Worm (Caenorhabditis elegans) whole organism, young adult: ENCODE measurements around the gene F18E9.7.

Source experiments
- B0019.2 ChIP-seq: fragments of 200-800 bp; sonication (Bioruptor generic); conservative IDR thresholded peaks from 2 replicates; pipeline ENCODE4 v1.3.6; 2022; ENCODE audit warnings: missing genetic modification reagents, missing genetic modification characterization, missing compliant biosample characterization
- B0336.3 ChIP-seq: fragments of 200-800 bp; sonication (Bioruptor generic); IDR thresholded peaks from 2 replicates; pipeline ENCODE4 v1.3.6; 2022; ENCODE audit warnings: missing genetic modification characterization, missing compliant biosample characterization
- C06A6.2 ChIP-seq: fragments of 200-800 bp; sonication (Bioruptor generic); conservative IDR thresholded peaks from 2 replicates; pipeline ENCODE4 v1.3.6; 2022; ENCODE audit warnings: missing genetic modification characterization, missing compliant biosample characterization
- F22D6.2 ChIP-seq: sonication (generic microtip); optimal IDR thresholded peaks from 2 replicates; lab custom pipeline; 2016; ENCODE audit warnings: mild to moderate bottlenecking, missing genetic modification characterization, missing compliant biosample characterization
- F23B12.7 ChIP-seq: sonication (generic microtip); optimal IDR thresholded peaks from 2 replicates; lab custom pipeline; 2017; ENCODE audit warnings: missing genetic modification characterization, mild to moderate bottlenecking, missing compliant biosample characterization, antibody characterized with exemption, moderate library complexity; ENCODE audit not compliant: insufficient read depth
- F37B4.10 ChIP-seq: fragments of 200-800 bp; sonication (Bioruptor generic); IDR thresholded peaks from 2 replicates; pipeline ENCODE4 v1.3.6; 2022; ENCODE audit warnings: missing genetic modification characterization, missing compliant biosample characterization
- K11D2.4 ChIP-seq: fragments of 200-800 bp; sonication (Bioruptor generic); IDR thresholded peaks from 2 replicates; pipeline ENCODE4 v1.3.6; 2022; ENCODE audit warnings: missing genetic modification reagents, missing genetic modification characterization, missing compliant biosample characterization
- T07F8.4 ChIP-seq: sonication (generic microtip); optimal IDR thresholded peaks from 2 replicates; lab custom pipeline; 2016; ENCODE audit warnings: mild to moderate bottlenecking, missing genetic modification characterization, moderate library complexity, missing compliant biosample characterization
- aptf-2 ChIP-seq: fragments of 200-800 bp; sonication (Bioruptor generic); conservative IDR thresholded peaks from 2 replicates; pipeline ENCODE4 v1.3.6; 2022; ENCODE audit warnings: missing genetic modification reagents, missing genetic modification characterization, missing compliant biosample characterization
- atf-7 ChIP-seq: sonication (generic microtip); optimal IDR thresholded peaks from 2 replicates; lab custom pipeline; 2017; ENCODE audit warnings: mild to moderate bottlenecking, missing genetic modification characterization, missing compliant biosample characterization
- athp-1 ChIP-seq: sonication (generic microtip); optimal IDR thresholded peaks from 2 replicates; lab custom pipeline; 2017; ENCODE audit warnings: mild to moderate bottlenecking, missing genetic modification characterization, missing compliant biosample characterization
- attf-5 ChIP-seq: fragments of 200-800 bp; sonication (Bioruptor generic); optimal IDR thresholded peaks from 2 replicates; lab custom pipeline; 2018; ENCODE audit warnings: mild to moderate bottlenecking, missing genetic modification characterization, missing compliant biosample characterization
- ccch-3 ChIP-seq: fragments of 200-800 bp; sonication (Bioruptor generic); optimal IDR thresholded peaks from 2 replicates; lab custom pipeline; 2018; ENCODE audit warnings: mild to moderate bottlenecking, missing genetic modification characterization, missing compliant biosample characterization
- cebp-1 ChIP-seq, 2 experiments: fragments of 200-800 bp in 1 of 2; sonication (Bioruptor generic) in 1 of 2; sonication (generic microtip) in 1 of 2; IDR thresholded peaks in 1 of 2; optimal IDR thresholded peaks in 1 of 2; 2 replicates each; pipeline versions ENCODE4 v1.3.6 to Lab custom; 2017 to 2022; ENCODE audit warnings: missing compliant biosample characterization in 2 of 2, missing genetic modification characterization in 2 of 2, mild to moderate bottlenecking in 1 of 2, missing genetic modification reagents in 1 of 2, moderate library complexity in 1 of 2
- ceh-27 ChIP-seq: fragments of 200-800 bp; sonication (Bioruptor generic); optimal IDR thresholded peaks from 2 replicates; lab custom pipeline; 2018; ENCODE audit warnings: mild to moderate bottlenecking, missing genetic modification characterization, moderate library complexity, missing compliant biosample characterization
- ceh-79 ChIP-seq: sonication (generic microtip); optimal IDR thresholded peaks from 2 replicates; lab custom pipeline; 2017; ENCODE audit warnings: mild to moderate bottlenecking, missing genetic modification characterization, missing compliant biosample characterization
- ceh-91 ChIP-seq: fragments of 200-800 bp; sonication (Bioruptor generic); IDR thresholded peaks from 2 replicates; pipeline ENCODE4 v1.3.6; 2022; ENCODE audit warnings: missing genetic modification reagents, missing genetic modification characterization, missing compliant biosample characterization
- chd-7 ChIP-seq: sonication (generic microtip); optimal IDR thresholded peaks from 2 replicates; lab custom pipeline; 2016; ENCODE audit warnings: mild to moderate bottlenecking, missing genetic modification characterization, moderate library complexity, missing compliant biosample characterization
- die-1 ChIP-seq: sonication (generic microtip); optimal IDR thresholded peaks from 2 replicates; lab custom pipeline; 2016; ENCODE audit warnings: missing genotype, mild to moderate bottlenecking, missing genetic modification characterization, missing compliant biosample characterization
- dox-1 ChIP-seq: fragments of 200-800 bp; sonication (Bioruptor generic); IDR thresholded peaks from 2 replicates; pipeline ENCODE4 v1.3.6; 2022; ENCODE audit warnings: missing genetic modification reagents, missing genetic modification characterization, missing compliant biosample characterization
- efl-1 ChIP-seq: fragments of 150-350 bp; optimal IDR thresholded peaks from 2 replicates; lab custom pipeline; 2014; ENCODE audit warnings: missing biosample characterization, missing genetic modification reagents, missing genetic modification characterization
- egl-18 ChIP-seq: fragments of 200-800 bp; sonication (Bioruptor generic); IDR thresholded peaks from 2 replicates; pipeline ENCODE4 v1.3.6; 2022; ENCODE audit warnings: missing genetic modification reagents, missing genetic modification characterization, missing compliant biosample characterization
- ets-4 ChIP-seq: fragments of 200-800 bp; sonication (Bioruptor generic); optimal IDR thresholded peaks from 2 replicates; lab custom pipeline; 2018; ENCODE audit warnings: mild to moderate bottlenecking, missing genetic modification characterization, missing compliant biosample characterization
- hlh-26 ChIP-seq: fragments of 200-800 bp; sonication (Bioruptor generic); conservative IDR thresholded peaks from 2 replicates; pipeline ENCODE4 v1.3.6; 2022; ENCODE audit warnings: missing genetic modification reagents, missing genetic modification characterization, missing compliant biosample characterization
- hmg-1.2 ChIP-seq: fragments of 200-800 bp; sonication (Bioruptor generic); IDR thresholded peaks from 2 replicates; pipeline ENCODE4 v1.3.6; 2022; ENCODE audit warnings: missing genetic modification reagents, missing genetic modification characterization, missing compliant biosample characterization
- hmg-20 ChIP-seq: fragments of 200-800 bp; sonication (Bioruptor generic); IDR thresholded peaks from 2 replicates; pipeline ENCODE4 v1.3.6; 2022; ENCODE audit warnings: missing genetic modification reagents, missing genetic modification characterization, missing compliant biosample characterization
- hsf-1 ChIP-seq: fragments of 200-800 bp; sonication (Bioruptor generic); IDR thresholded peaks from 2 replicates; pipeline ENCODE4 v1.3.6; 2022; ENCODE audit warnings: missing genetic modification reagents, missing genetic modification characterization, missing compliant biosample characterization
- lag-1 ChIP-seq: fragments of 200-800 bp; sonication (Bioruptor generic); IDR thresholded peaks from 2 replicates; pipeline ENCODE4 v1.3.6; 2022; ENCODE audit warnings: missing genetic modification reagents, missing genetic modification characterization, missing compliant biosample characterization
- lin-26 ChIP-seq: fragments of 200-800 bp; sonication (Bioruptor generic); IDR thresholded peaks from 2 replicates; pipeline ENCODE4 v1.3.6; 2022; ENCODE audit warnings: missing genetic modification reagents, missing genetic modification characterization, missing compliant biosample characterization
- lin-40 ChIP-seq: sonication (generic microtip); optimal IDR thresholded peaks from 2 replicates; lab custom pipeline; 2016; ENCODE audit warnings: missing genetic modification characterization, mild to moderate bottlenecking, missing compliant biosample characterization, missing genotype, missing genetic modification reagents
- lin-54 ChIP-seq: fragments of 200-800 bp; sonication (Bioruptor generic); optimal IDR thresholded peaks from 2 replicates; lab custom pipeline; 2018; ENCODE audit warnings: mild to moderate bottlenecking, missing genetic modification characterization, missing compliant biosample characterization
- lsl-1 ChIP-seq: fragments of 200-800 bp; sonication (Bioruptor generic); optimal IDR thresholded peaks from 2 replicates; lab custom pipeline; 2018; ENCODE audit warnings: mild to moderate bottlenecking, missing genetic modification characterization, moderate library complexity, missing compliant biosample characterization
- madf-10 ChIP-seq: sonication (generic microtip); optimal IDR thresholded peaks from 2 replicates; lab custom pipeline; 2016; ENCODE audit warnings: mild to moderate bottlenecking, missing genetic modification characterization, missing compliant biosample characterization
- mcd-1 ChIP-seq: fragments of 200-800 bp; sonication (Bioruptor generic); IDR thresholded peaks from 2 replicates; pipeline ENCODE4 v1.3.6; 2022; ENCODE audit warnings: missing genetic modification reagents, missing genetic modification characterization, missing compliant biosample characterization
- nfyb-1 ChIP-seq: fragments of 200-800 bp; sonication (Bioruptor generic); IDR thresholded peaks from 2 replicates; pipeline ENCODE4 v1.3.6; 2022; ENCODE audit warnings: missing genetic modification reagents, missing genetic modification characterization, missing compliant biosample characterization
- nhr-27 ChIP-seq: fragments of 200-800 bp; sonication (Bioruptor generic); optimal IDR thresholded peaks from 2 replicates; lab custom pipeline; 2018; ENCODE audit warnings: mild to moderate bottlenecking, missing genetic modification characterization, moderate library complexity, missing compliant biosample characterization
- nhr-80 ChIP-seq: sonication (generic microtip); optimal IDR thresholded peaks from 2 replicates; lab custom pipeline; 2016; ENCODE audit warnings: missing genetic modification characterization, missing compliant biosample characterization
- sdz-38 ChIP-seq: sonication (generic microtip); optimal IDR thresholded peaks from 2 replicates; lab custom pipeline; 2016; ENCODE audit warnings: missing genotype, missing genetic modification characterization, missing compliant biosample characterization
- snpc-1.1 ChIP-seq: sonication (generic microtip); optimal IDR thresholded peaks from 2 replicates; lab custom pipeline; 2017; ENCODE audit warnings: missing genetic modification characterization, mild to moderate bottlenecking, missing compliant biosample characterization, antibody characterized with exemption, moderate library complexity, missing genotype, missing genetic modification reagents; ENCODE audit not compliant: insufficient read depth
- snpc-3.4 ChIP-seq: sonication (generic microtip); optimal IDR thresholded peaks from 2 replicates; lab custom pipeline; 2017; ENCODE audit warnings: missing genetic modification characterization, mild to moderate bottlenecking, missing compliant biosample characterization, antibody characterized with exemption, moderate library complexity, missing genotype, missing genetic modification reagents
- somi-1 ChIP-seq: fragments of 200-800 bp; sonication (Bioruptor generic); optimal IDR thresholded peaks from 2 replicates; lab custom pipeline; 2018; ENCODE audit warnings: mild to moderate bottlenecking, missing genetic modification characterization, missing compliant biosample characterization
- sptf-2 ChIP-seq: fragments of 200-800 bp; sonication (Bioruptor generic); optimal IDR thresholded peaks from 2 replicates; lab custom pipeline; 2018; ENCODE audit warnings: mild to moderate bottlenecking, missing genetic modification characterization, missing compliant biosample characterization
- tbp1 ChIP-seq: fragments of 200-800 bp; sonication (Bioruptor generic); optimal IDR thresholded peaks from 2 replicates; lab custom pipeline; 2018; ENCODE audit warnings: mild to moderate bottlenecking, missing genetic modification characterization, missing compliant biosample characterization
- unc-62 ChIP-seq: fragments of 150-350 bp; optimal IDR thresholded peaks from 2 replicates; lab custom pipeline; 2014; ENCODE audit warnings: missing biosample characterization, missing genetic modification reagents, missing genetic modification characterization
- ztf-18 ChIP-seq: sonication (generic microtip); optimal IDR thresholded peaks from 2 replicates; lab custom pipeline; 2016; ENCODE audit warnings: missing genotype, mild to moderate bottlenecking, missing genetic modification characterization, missing compliant biosample characterization
- ztf-22 ChIP-seq: fragments of 200-800 bp; sonication (Bioruptor generic); optimal IDR thresholded peaks from 2 replicates; lab custom pipeline; 2018; ENCODE audit warnings: mild to moderate bottlenecking, missing genetic modification characterization, moderate library complexity, missing compliant biosample characterization
- ztf-25 ChIP-seq: fragments of 200-800 bp; sonication (Bioruptor generic); IDR thresholded peaks from 2 replicates; pipeline ENCODE4 v1.3.6; 2022; ENCODE audit warnings: missing genetic modification reagents, missing genetic modification characterization, missing compliant biosample characterization
- ztf-26 ChIP-seq: sonication (generic microtip); optimal IDR thresholded peaks from 2 replicates; lab custom pipeline; 2017; ENCODE audit warnings: missing genetic modification characterization, missing compliant biosample characterization

F18E9.7 gene

ce11 chrX:8550099-8550498 lies 47.4 kb downstream of the F18E9.7 start:
- TF ChIP-seq nfyb-1 (GFP tag; lab: Robert Waterston, UW): 0 out of 2 replicates have a peak, but pooled peaks have one; percentile 60
- no peak for TF ChIP-seq nhr-27
- TF ChIP-seq F22D6.2 (tag; lab: Kevin White, UChicago): peak; percentile 69
- TF ChIP-seq die-1: peak; percentile 26
- peak; percentile 32 for TF ChIP-seq ztf-18 (tag; lab: Kevin White, UChicago)
- no peak for TF ChIP-seq ceh-79 (tag; lab: Kevin White, UChicago)
- peak; percentile 46 for TF ChIP-seq attf-5
- TF ChIP-seq somi-1 (GFP tag; lab: Kevin White, UChicago): peak; percentile 79
- TF ChIP-seq atf-7 (tag; lab: Kevin White, UChicago): peak; percentile 45
- peak; percentile 16 for TF ChIP-seq ztf-22
- TF ChIP-seq lsl-1: no peak
- no peak for TF ChIP-seq ccch-3
- TF ChIP-seq ceh-91 (GFP tag; lab: Robert Waterston, UW): no peak
- TF ChIP-seq nhr-80 (tag; lab: Kevin White, UChicago): peak; percentile 85
- peak; percentile 86 for TF ChIP-seq lin-40 (tag; lab: Kevin White, UChicago)
- TF ChIP-seq ceh-27: peak; percentile 38
- TF ChIP-seq madf-10 (tag; lab: Kevin White, UChicago): peak; percentile 1
- peak; percentile 17 for TF ChIP-seq tbp1 (GFP tag; lab: Kevin White, UChicago)
- no peak for TF ChIP-seq T07F8.4 (tag; lab: Kevin White, UChicago)
- TF ChIP-seq lin-54 (GFP tag; lab: Kevin White, UChicago): no peak
- peak; percentile 38; the same call in 1 of the 2 replicates for TF ChIP-seq lin-26 (GFP tag; lab: Robert Waterston, UW)
- TF ChIP-seq B0336.3 (GFP tag; lab: Robert Waterston, UW): 0 out of 2 replicates have a peak, but pooled peaks have one; percentile 25
- no peak for TF ChIP-seq hsf-1 (GFP tag; lab: Robert Waterston, UW)
- no peak for TF ChIP-seq sdz-38 (tag; lab: Kevin White, UChicago)
- no peak for TF ChIP-seq F37B4.10 (GFP tag; lab: Robert Waterston, UW)
- no peak for TF ChIP-seq F23B12.7
- TF ChIP-seq B0019.2 (GFP tag; lab: Robert Waterston, UW): no peak
- TF ChIP-seq K11D2.4 (GFP tag; lab: Robert Waterston, UW): 0 out of 2 replicates have a peak, but pooled peaks have one; percentile 40
- TF ChIP-seq aptf-2 (GFP tag; lab: Robert Waterston, UW): no peak
- peak; percentile 35; the same call in 1 of the 2 replicates for TF ChIP-seq C06A6.2 (GFP tag; lab: Robert Waterston, UW)
- peak; percentile 40; the same call in 1 of the 2 replicates for TF ChIP-seq hmg-1.2 (GFP tag; lab: Robert Waterston, UW)
- peak; percentile 14 for TF ChIP-seq snpc-3.4 (tag; lab: Kevin White, UChicago)
- TF ChIP-seq hmg-20 (GFP tag; lab: Robert Waterston, UW): no peak
- TF ChIP-seq ztf-26 (tag; lab: Kevin White, UChicago): peak; percentile 54
- no peak for TF ChIP-seq ets-4 (GFP tag; lab: Kevin White, UChicago)
- no peak for TF ChIP-seq snpc-1.1 (tag; lab: Kevin White, UChicago)
- TF ChIP-seq chd-7 (tag; lab: Kevin White, UChicago): peak; percentile 31
- no peak for TF ChIP-seq efl-1
- TF ChIP-seq hlh-26 (GFP tag; lab: Robert Waterston, UW): no peak
- no peak for TF ChIP-seq lag-1 (GFP tag; lab: Robert Waterston, UW)
- TF ChIP-seq egl-18 (GFP tag; lab: Robert Waterston, UW): no peak
- TF ChIP-seq mcd-1 (GFP tag; lab: Robert Waterston, UW): peak; percentile 30; the same call in 1 of the 2 replicates
- peak; percentile 6 for TF ChIP-seq unc-62 (GFP tag; lab: Kevin White, UChicago)
- TF ChIP-seq dox-1 (GFP tag; lab: Robert Waterston, UW): peak; percentile 38; the same call in 1 of the 2 replicates
- peak; percentile 27 for TF ChIP-seq sptf-2 (GFP tag; lab: Kevin White, UChicago)
- no peak for TF ChIP-seq athp-1 (tag; lab: Kevin White, UChicago)
- TF ChIP-seq cebp-1 (GFP tag; IDR thresholded peaks at IDR 0.05; lab: Robert Waterston, UW): no peak
- TF ChIP-seq cebp-1 (tag; optimal IDR thresholded peaks at IDR 0.05; lab: Kevin White, UChicago): no peak
- no peak for TF ChIP-seq ztf-25 (GFP tag; lab: Robert Waterston, UW)
